Worm (Caenorhabditis elegans) whole organism, young adult: ENCODE measurements around the gene F44A2.5.

ENCODE experiments used
- B0019.2 ChIP-seq: fragments of 200-800 bp; sonication (Bioruptor generic); conservative IDR thresholded peaks from 2 replicates; pipeline ENCODE4 v1.3.6; 2022; ENCODE audit warnings: missing genetic modification reagents, missing genetic modification characterization, missing compliant biosample characterization
- C06A6.2 ChIP-seq: fragments of 200-800 bp; sonication (Bioruptor generic); conservative IDR thresholded peaks from 2 replicates; pipeline ENCODE4 v1.3.6; 2022; ENCODE audit warnings: missing genetic modification characterization, missing compliant biosample characterization
- F23B12.7 ChIP-seq: sonication (generic microtip); optimal IDR thresholded peaks from 2 replicates; lab custom pipeline; 2017; ENCODE audit warnings: missing genetic modification characterization, mild to moderate bottlenecking, missing compliant biosample characterization, antibody characterized with exemption, moderate library complexity; ENCODE audit not compliant: insufficient read depth
- F33H1.4 ChIP-seq: fragments of 200-800 bp; sonication (Bioruptor generic); IDR thresholded peaks from 2 replicates; pipeline ENCODE4 v1.3.6; 2022; ENCODE audit warnings: missing genetic modification reagents, missing genetic modification characterization, missing compliant biosample characterization
- F57A8.1 ChIP-seq: fragments of 200-800 bp; sonication (Bioruptor generic); optimal IDR thresholded peaks from 2 replicates; lab custom pipeline; 2018; ENCODE audit warnings: mild to moderate bottlenecking, missing genetic modification characterization, moderate library complexity, missing compliant biosample characterization
- T26A5.8 ChIP-seq: sonication (generic microtip); optimal IDR thresholded peaks from 2 replicates; lab custom pipeline; 2016; ENCODE audit warnings: missing genetic modification characterization, missing compliant biosample characterization
- Y53F4B.3 ChIP-seq: fragments of 200-800 bp; sonication (Bioruptor generic); IDR thresholded peaks from 2 replicates; pipeline ENCODE4 v1.3.6; 2022; ENCODE audit warnings: missing genetic modification reagents, missing genetic modification characterization, missing compliant biosample characterization
- Y53G8AR.9 ChIP-seq: fragments of 200-800 bp; sonication (Bioruptor generic); conservative IDR thresholded peaks from 2 replicates; pipeline ENCODE4 v1.3.6; 2022; ENCODE audit warnings: missing genetic modification reagents, missing genetic modification characterization, missing compliant biosample characterization
- Y67H2A.10 ChIP-seq: fragments of 200-800 bp; sonication (Bioruptor generic); conservative IDR thresholded peaks from 2 replicates; pipeline ENCODE4 v1.3.6; 2022; ENCODE audit warnings: missing genetic modification reagents, missing genetic modification characterization, missing compliant biosample characterization
- ZK185.1 ChIP-seq: sonication (generic microtip); optimal IDR thresholded peaks from 2 replicates; lab custom pipeline; 2016; ENCODE audit warnings: mild to moderate bottlenecking, missing genetic modification characterization, missing compliant biosample characterization; ENCODE audit not compliant: poor library complexity, severe bottlenecking
- atf-7 ChIP-seq: sonication (generic microtip); optimal IDR thresholded peaks from 2 replicates; lab custom pipeline; 2017; ENCODE audit warnings: mild to moderate bottlenecking, missing genetic modification characterization, missing compliant biosample characterization
- athp-1 ChIP-seq: sonication (generic microtip); optimal IDR thresholded peaks from 2 replicates; lab custom pipeline; 2017; ENCODE audit warnings: mild to moderate bottlenecking, missing genetic modification characterization, missing compliant biosample characterization
- attf-5 ChIP-seq: fragments of 200-800 bp; sonication (Bioruptor generic); optimal IDR thresholded peaks from 2 replicates; lab custom pipeline; 2018; ENCODE audit warnings: mild to moderate bottlenecking, missing genetic modification characterization, missing compliant biosample characterization
- cebp-1 ChIP-seq, 2 experiments: fragments of 200-800 bp in 1 of 2; sonication (Bioruptor generic) in 1 of 2; sonication (generic microtip) in 1 of 2; IDR thresholded peaks in 1 of 2; optimal IDR thresholded peaks in 1 of 2; 2 replicates each; pipeline versions ENCODE4 v1.3.6 to Lab custom; 2017 to 2022; ENCODE audit warnings: missing compliant biosample characterization in 2 of 2, missing genetic modification characterization in 2 of 2, mild to moderate bottlenecking in 1 of 2, missing genetic modification reagents in 1 of 2, moderate library complexity in 1 of 2
- cebp-2 ChIP-seq: fragments of 200-800 bp; sonication (Bioruptor generic); IDR thresholded peaks from 2 replicates; pipeline ENCODE4 v1.3.6; 2022; ENCODE audit warnings: missing genetic modification characterization, missing compliant biosample characterization
- ceh-100 ChIP-seq: fragments of 200-800 bp; sonication (Bioruptor generic); IDR thresholded peaks from 2 replicates; pipeline ENCODE4 v1.3.6; 2022; ENCODE audit warnings: missing genetic modification reagents, missing genetic modification characterization, missing compliant biosample characterization
- ceh-58 ChIP-seq: fragments of 200-800 bp; sonication (Bioruptor generic); IDR thresholded peaks from 2 replicates; pipeline ENCODE4 v1.3.6; 2022; ENCODE audit warnings: missing genetic modification characterization, missing compliant biosample characterization
- ceh-79 ChIP-seq: sonication (generic microtip); optimal IDR thresholded peaks from 2 replicates; lab custom pipeline; 2017; ENCODE audit warnings: mild to moderate bottlenecking, missing genetic modification characterization, missing compliant biosample characterization
- dpff-1 ChIP-seq: sonication (generic microtip); optimal IDR thresholded peaks from 2 replicates; lab custom pipeline; 2017; ENCODE audit warnings: mild to moderate bottlenecking, missing genetic modification characterization, missing compliant biosample characterization
- efl-1 ChIP-seq: fragments of 150-350 bp; optimal IDR thresholded peaks from 2 replicates; lab custom pipeline; 2014; ENCODE audit warnings: missing biosample characterization, missing genetic modification reagents, missing genetic modification characterization
- egl-18 ChIP-seq: fragments of 200-800 bp; sonication (Bioruptor generic); IDR thresholded peaks from 2 replicates; pipeline ENCODE4 v1.3.6; 2022; ENCODE audit warnings: missing genetic modification reagents, missing genetic modification characterization, missing compliant biosample characterization
- ets-4 ChIP-seq: fragments of 200-800 bp; sonication (Bioruptor generic); optimal IDR thresholded peaks from 2 replicates; lab custom pipeline; 2018; ENCODE audit warnings: mild to moderate bottlenecking, missing genetic modification characterization, missing compliant biosample characterization
- hmg-20 ChIP-seq: fragments of 200-800 bp; sonication (Bioruptor generic); IDR thresholded peaks from 2 replicates; pipeline ENCODE4 v1.3.6; 2022; ENCODE audit warnings: missing genetic modification reagents, missing genetic modification characterization, missing compliant biosample characterization
- hrde-1 ChIP-seq: sonication (generic microtip); optimal IDR thresholded peaks from 2 replicates; lab custom pipeline; 2016; ENCODE audit warnings: missing genetic modification characterization, mild to moderate bottlenecking, missing compliant biosample characterization, moderate library complexity, missing genotype, missing genetic modification reagents, borderline replicate concordance
- lsl-1 ChIP-seq: fragments of 200-800 bp; sonication (Bioruptor generic); optimal IDR thresholded peaks from 2 replicates; lab custom pipeline; 2018; ENCODE audit warnings: mild to moderate bottlenecking, missing genetic modification characterization, moderate library complexity, missing compliant biosample characterization
- lsy-27 ChIP-seq: sonication (generic microtip); optimal IDR thresholded peaks from 2 replicates; lab custom pipeline; 2017; ENCODE audit warnings: missing genetic modification characterization, mild to moderate bottlenecking, missing compliant biosample characterization, antibody characterized with exemption, missing genotype, borderline replicate concordance; ENCODE audit not compliant: insufficient read depth
- madf-10 ChIP-seq: sonication (generic microtip); optimal IDR thresholded peaks from 2 replicates; lab custom pipeline; 2016; ENCODE audit warnings: mild to moderate bottlenecking, missing genetic modification characterization, missing compliant biosample characterization
- madf-6 ChIP-seq: fragments of 200-800 bp; sonication (Bioruptor generic); IDR thresholded peaks from 2 replicates; pipeline ENCODE4 v1.3.6; 2022; ENCODE audit warnings: missing genetic modification reagents, missing genetic modification characterization, missing compliant biosample characterization
- mcd-1 ChIP-seq: fragments of 200-800 bp; sonication (Bioruptor generic); IDR thresholded peaks from 2 replicates; pipeline ENCODE4 v1.3.6; 2022; ENCODE audit warnings: missing genetic modification reagents, missing genetic modification characterization, missing compliant biosample characterization
- mel-28 ChIP-seq: sonication (generic microtip); optimal IDR thresholded peaks from 2 replicates; lab custom pipeline; 2016; ENCODE audit warnings: borderline replicate concordance, mild to moderate bottlenecking, missing genetic modification characterization, missing compliant biosample characterization
- nhr-80 ChIP-seq: sonication (generic microtip); optimal IDR thresholded peaks from 2 replicates; lab custom pipeline; 2016; ENCODE audit warnings: missing genetic modification characterization, missing compliant biosample characterization
- nhr-90 ChIP-seq: sonication (generic microtip); optimal IDR thresholded peaks from 2 replicates; lab custom pipeline; 2016; ENCODE audit warnings: missing genotype, mild to moderate bottlenecking, missing genetic modification characterization, missing compliant biosample characterization
- rec-8 ChIP-seq, 2 experiments: sonication (generic microtip); optimal IDR thresholded peaks; 2 replicates each; lab custom pipeline; 2016; ENCODE audit warnings: mild to moderate bottlenecking in 2 of 2, missing genetic modification characterization in 2 of 2, missing genetic modification reagents in 2 of 2, missing genotype in 2 of 2, missing biosample characterization in 1 of 2, missing compliant biosample characterization in 1 of 2, moderate library complexity in 1 of 2
- rpc-1 ChIP-seq, 2 experiments: fragments of 150-350 bp in 1 of 2; sonication (generic microtip) in 1 of 2; optimal IDR thresholded peaks; 2 replicates each; lab custom pipeline; 2014 to 2018; ENCODE audit warnings: missing biosample characterization in 1 of 2, missing genetic modification characterization in 1 of 2, missing genetic modification reagents in 1 of 2, missing genotype in 1 of 2
- sdz-38 ChIP-seq: sonication (generic microtip); optimal IDR thresholded peaks from 2 replicates; lab custom pipeline; 2016; ENCODE audit warnings: missing genotype, missing genetic modification characterization, missing compliant biosample characterization
- snpc-1.1 ChIP-seq: sonication (generic microtip); optimal IDR thresholded peaks from 2 replicates; lab custom pipeline; 2017; ENCODE audit warnings: missing genetic modification characterization, mild to moderate bottlenecking, missing compliant biosample characterization, antibody characterized with exemption, moderate library complexity, missing genotype, missing genetic modification reagents; ENCODE audit not compliant: insufficient read depth
- snpc-1.3 ChIP-seq: sonication (generic microtip); optimal IDR thresholded peaks from 2 replicates; lab custom pipeline; 2017; ENCODE audit warnings: missing genetic modification characterization, mild to moderate bottlenecking, missing compliant biosample characterization, antibody characterized with exemption, moderate library complexity, missing genotype, missing genetic modification reagents; ENCODE audit not compliant: insufficient read depth
- snpc-4 ChIP-seq, 5 experiments: fragments of 150-350 bp in 1 of 5; sonication (generic microtip) in 4 of 5; optimal IDR thresholded peaks; 2 replicates each; lab custom pipeline; 2014 to 2018; ENCODE audit warnings: missing genetic modification characterization in 5 of 5, missing biosample characterization in 3 of 5, antibody characterized with exemption in 2 of 5, mild to moderate bottlenecking in 2 of 5, missing compliant biosample characterization in 2 of 5, missing genotype in 2 of 5, moderate library complexity in 2 of 5, missing genetic modification reagents in 1 of 5
- somi-1 ChIP-seq: fragments of 200-800 bp; sonication (Bioruptor generic); optimal IDR thresholded peaks from 2 replicates; lab custom pipeline; 2018; ENCODE audit warnings: mild to moderate bottlenecking, missing genetic modification characterization, missing compliant biosample characterization
- sptf-2 ChIP-seq: fragments of 200-800 bp; sonication (Bioruptor generic); optimal IDR thresholded peaks from 2 replicates; lab custom pipeline; 2018; ENCODE audit warnings: mild to moderate bottlenecking, missing genetic modification characterization, missing compliant biosample characterization
- unc-62 ChIP-seq: fragments of 150-350 bp; optimal IDR thresholded peaks from 2 replicates; lab custom pipeline; 2014; ENCODE audit warnings: missing biosample characterization, missing genetic modification reagents, missing genetic modification characterization
- zim-3 ChIP-seq: sonication (generic microtip); optimal IDR thresholded peaks from 2 replicates; lab custom pipeline; 2017; ENCODE audit warnings: mild to moderate bottlenecking, missing genetic modification characterization, moderate library complexity, missing compliant biosample characterization
- ztf-22 ChIP-seq: fragments of 200-800 bp; sonication (Bioruptor generic); optimal IDR thresholded peaks from 2 replicates; lab custom pipeline; 2018; ENCODE audit warnings: mild to moderate bottlenecking, missing genetic modification characterization, moderate library complexity, missing compliant biosample characterization
- ztf-25 ChIP-seq: fragments of 200-800 bp; sonication (Bioruptor generic); IDR thresholded peaks from 2 replicates; pipeline ENCODE4 v1.3.6; 2022; ENCODE audit warnings: missing genetic modification reagents, missing genetic modification characterization, missing compliant biosample characterization
- ztf-3 ChIP-seq: fragments of 200-800 bp; sonication (Bioruptor generic); optimal IDR thresholded peaks from 2 replicates; lab custom pipeline; 2018; ENCODE audit warnings: mild to moderate bottlenecking, missing genetic modification characterization, missing compliant biosample characterization

F44A2.5 gene

DNA sequence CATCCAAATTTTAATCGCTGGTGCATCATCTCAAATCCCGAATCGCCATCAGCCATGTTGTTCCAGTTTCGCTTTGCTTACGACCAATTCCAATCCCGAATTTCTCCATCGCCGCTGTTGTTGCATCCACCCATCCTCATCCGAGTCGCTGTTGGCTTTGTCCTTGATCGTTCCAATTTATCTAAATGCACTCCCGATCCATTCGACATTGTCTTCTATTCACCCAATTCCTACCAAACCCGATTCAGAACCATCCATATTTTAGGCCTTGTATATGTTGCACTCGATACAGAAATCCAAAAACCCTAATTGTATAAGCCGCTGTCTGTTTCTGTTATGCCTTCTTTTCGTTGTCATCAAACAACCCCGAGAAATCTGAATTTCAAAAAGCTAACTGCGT is 42.9 kb downstream of the F44A2.5 start (continued):
- TF ChIP-seq atf-7 (tag; lab: Kevin White, UChicago) (peak; percentile 16), rec-8 (tag; optimal IDR thresholded peaks at IDR 0.05; lab: Kevin White, UChicago) (no peak), snpc-4 (GFP tag; optimal IDR thresholded peaks at IDR 0.05; lab: Kevin White, UChicago) (no peak), snpc-4 (tag; optimal IDR thresholded peaks at IDR 0.05; lab: Kevin White, UChicago) (no peak), ceh-100 (peak; percentile 72), Y53F4B.3 (GFP tag; lab: Robert Waterston, UW) (peak; percentile 36; the same call in 1 of the 2 replicates), egl-18 (GFP tag; lab: Robert Waterston, UW) (no peak), Y67H2A.10 (0 out of 2 replicates have a peak, but pooled peaks have one; percentile 24), B0019.2 (GFP tag; lab: Robert Waterston, UW) (peak; percentile 32; the same call in 1 of the 2 replicates), F33H1.4 (no peak), hmg-20 (GFP tag; lab: Robert Waterston, UW) (0 out of 2 replicates have a peak, but pooled peaks have one; percentile 54), F57A8.1 (GFP tag; lab: Kevin White, UChicago) (no peak), rpc-1 (optimal IDR thresholded peaks at IDR 0.05; lab: Kevin White, UChicago) (no peak), rpc-1 (tag; optimal IDR thresholded peaks at IDR 0.05; lab: Kevin White, UChicago) (no peak), F23B12.7 (no peak), zim-3 (tag; lab: Kevin White, UChicago) (no peak), cebp-2 (GFP tag; lab: Robert Waterston, UW) (peak; percentile 97), attf-5 (GFP tag; lab: Kevin White, UChicago) (no peak), somi-1 (GFP tag; lab: Kevin White, UChicago) (no peak), nhr-80 (tag; lab: Kevin White, UChicago) (no peak), C06A6.2 (peak; percentile 80), ets-4 (GFP tag; lab: Kevin White, UChicago) (no peak), nhr-90 (no peak), unc-62 (GFP tag; lab: Kevin White, UChicago) (no peak), ztf-22 (no peak), snpc-1.1 (tag; lab: Kevin White, UChicago) (no peak), T26A5.8 (tag; lab: Kevin White, UChicago) (no peak), dpff-1 (tag; lab: Kevin White, UChicago) (no peak), hrde-1 (no peak), ceh-58 (GFP tag; lab: Robert Waterston, UW) (0 out of 2 replicates have a peak, but pooled peaks have one; percentile 86), ztf-3 (GFP tag; lab: Kevin White, UChicago) (no peak), sptf-2 (GFP tag; lab: Kevin White, UChicago) (no peak), mel-28 (tag; lab: Kevin White, UChicago) (peak; percentile 21), efl-1 (no peak), lsy-27 (tag; lab: Kevin White, UChicago) (no peak), Y53G8AR.9 (GFP tag; lab: Robert Waterston, UW) (peak; percentile 96), cebp-1 (GFP tag; IDR thresholded peaks at IDR 0.05; lab: Robert Waterston, UW) (peak; percentile 70), cebp-1 (tag; optimal IDR thresholded peaks at IDR 0.05; lab: Kevin White, UChicago) (peak; percentile 62), athp-1 (tag; lab: Kevin White, UChicago) (no peak), madf-6 (GFP tag; lab: Robert Waterston, UW) (peak; percentile 61), snpc-1.3 (tag; lab: Kevin White, UChicago) (no peak), madf-10 (tag; lab: Kevin White, UChicago) (no peak), lsl-1 (GFP tag; lab: Kevin White, UChicago) (no peak), ceh-79 (tag; lab: Kevin White, UChicago) (peak; percentile 52), mcd-1 (GFP tag; lab: Robert Waterston, UW) (peak; percentile 49; the same call in 1 of the 2 replicates), sdz-38 (tag; lab: Kevin White, UChicago) (no peak), ztf-25 (GFP tag; lab: Robert Waterston, UW) (peak; percentile 70; the same call in 1 of the 2 replicates), ZK185.1 (tag; lab: Kevin White, UChicago) (no peak)
